Fruit fly (Drosophila melanogaster): Measurements from ENCODE around the gene Best3.

The Best3 gene

dm6 chr3L:15254118-15254517 lies 48.5 kb downstream of the Best3 start:
- no peak for TF ChIP-seq h (optimal IDR thresholded peaks at IDR 0.05)
- no peak for TF ChIP-seq ttk (optimal IDR thresholded peaks at IDR 0.05)
- TF ChIP-seq psq (optimal IDR thresholded peaks at IDR 0.05), result no peak
- no peak for TF ChIP-seq insv (optimal IDR thresholded peaks at IDR 0.05)
- no peak for TF ChIP-seq Myc (optimal IDR thresholded peaks at IDR 0.05)
- no peak for TF ChIP-seq Sin3A (optimal IDR thresholded peaks at IDR 0.05)

DNA sequence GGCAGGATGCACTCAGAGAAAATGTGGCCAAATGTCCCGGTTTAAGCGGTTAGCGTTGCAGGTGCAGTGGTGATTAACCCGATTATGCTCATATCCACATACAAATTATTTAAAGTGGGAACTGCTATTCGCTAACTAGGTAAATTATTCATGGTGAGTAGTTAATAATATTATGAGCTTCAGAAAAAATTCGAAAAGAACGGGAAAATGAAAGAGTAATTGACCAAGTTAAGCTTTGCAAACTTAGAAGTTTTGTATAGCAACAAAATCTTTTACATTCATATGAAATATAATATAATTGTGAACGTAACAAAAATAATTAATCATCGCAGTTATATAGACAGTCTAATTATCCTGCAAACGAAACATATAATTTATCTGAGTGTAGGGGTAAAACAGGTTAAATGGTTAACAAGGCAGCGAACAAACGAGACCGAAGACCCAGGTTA lies 49.0 kb downstream of the Best3 start:
- no peak for TF ChIP-seq Myc (optimal IDR thresholded peaks at IDR 0.05)
- no peak for TF ChIP-seq insv (optimal IDR thresholded peaks at IDR 0.05)
- TF ChIP-seq ttk (optimal IDR thresholded peaks at IDR 0.05), result no peak
- no peak for TF ChIP-seq psq (optimal IDR thresholded peaks at IDR 0.05)
- TF ChIP-seq Sin3A (optimal IDR thresholded peaks at IDR 0.05), result no peak
- no peak for TF ChIP-seq h (optimal IDR thresholded peaks at IDR 0.05)

dm6 chr3L:15252562-15252961 lies 50.0 kb downstream of the Best3 start:
- TF ChIP-seq ttk (optimal IDR thresholded peaks at IDR 0.05) (no peak), h (optimal IDR thresholded peaks at IDR 0.05) (no peak), psq (optimal IDR thresholded peaks at IDR 0.05) (no peak), insv (optimal IDR thresholded peaks at IDR 0.05) (no peak), Sin3A (optimal IDR thresholded peaks at IDR 0.05) (no peak)

DNA sequence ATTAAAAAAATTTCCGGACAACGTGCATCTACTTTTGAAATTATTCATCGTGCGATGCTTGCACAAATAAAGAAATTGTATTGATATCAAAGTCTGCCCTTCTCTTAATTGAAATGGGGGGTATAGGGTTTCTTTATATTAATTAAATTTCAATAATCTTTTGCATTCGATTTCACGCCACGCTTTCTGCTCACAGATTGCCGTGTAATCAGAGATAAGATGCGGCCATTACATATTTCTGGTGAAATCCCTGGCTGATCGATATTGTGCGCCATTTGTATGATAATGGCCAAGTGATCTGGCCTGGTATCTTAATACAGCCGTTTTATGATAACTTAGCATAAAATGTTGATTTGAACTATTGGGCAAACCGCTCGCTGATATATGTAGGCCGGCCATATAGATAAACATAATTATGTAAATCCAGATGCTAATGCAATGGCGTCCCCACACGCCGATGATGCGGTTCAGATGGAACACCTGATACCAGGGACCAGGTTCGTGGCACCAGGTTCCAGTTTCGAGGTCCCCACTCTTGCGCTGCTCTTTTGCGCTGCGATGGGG lies 50.7 kb downstream of the Best3 start:
- TF ChIP-seq Myc (optimal IDR thresholded peaks at IDR 0.05) (no peak), Sin3A (optimal IDR thresholded peaks at IDR 0.05) (no peak), psq (optimal IDR thresholded peaks at IDR 0.05) (no peak), ttk (optimal IDR thresholded peaks at IDR 0.05) (no peak), insv (optimal IDR thresholded peaks at IDR 0.05) (no peak), h (optimal IDR thresholded peaks at IDR 0.05) (no peak)

Measured in Kc167 (cell line).